Worm (Caenorhabditis elegans): ENCODE data around the gene F59C12.3.

Gene F59C12.3

DNA sequence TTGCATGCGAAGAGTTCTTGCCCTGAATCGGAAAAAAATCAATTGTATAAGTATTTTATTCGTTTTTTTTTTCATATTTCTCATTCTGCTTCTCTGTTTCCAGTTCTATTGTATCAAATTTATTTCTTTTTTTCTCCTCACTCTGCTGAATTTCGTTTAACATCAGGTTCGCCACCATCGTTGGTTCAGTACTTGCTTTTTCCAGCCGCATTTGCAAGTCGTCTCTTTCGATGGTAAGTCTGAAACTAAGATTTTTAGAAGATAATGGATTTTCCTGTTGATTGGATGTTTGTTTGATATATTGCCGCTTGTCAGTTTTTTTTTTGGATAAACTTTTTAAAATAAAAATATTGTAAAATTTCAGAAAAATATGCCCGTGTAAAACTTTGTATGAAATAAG lies 2.2 kb downstream of the F59C12.3 start:
- TF ChIP-seq skn-1 (tag; optimal IDR thresholded peaks at IDR 0.05) (no peak), unc-130 (GFP tag; optimal IDR thresholded peaks at IDR 0.05) (no peak), lin-29 (GFP tag; IDR thresholded peaks at IDR 0.05) (no peak), Y105C5A.15 (GFP tag; IDR thresholded peaks at IDR 0.05) (no peak), aha-1 (tag) (peak; percentile 51), mdl-1 (tag; optimal IDR thresholded peaks at IDR 0.05) (no peak), hlh-11 (tag; optimal IDR thresholded peaks at IDR 0.05) (no peak), nhr-11 (tag; optimal IDR thresholded peaks at IDR 0.05) (no peak)

DNA sequence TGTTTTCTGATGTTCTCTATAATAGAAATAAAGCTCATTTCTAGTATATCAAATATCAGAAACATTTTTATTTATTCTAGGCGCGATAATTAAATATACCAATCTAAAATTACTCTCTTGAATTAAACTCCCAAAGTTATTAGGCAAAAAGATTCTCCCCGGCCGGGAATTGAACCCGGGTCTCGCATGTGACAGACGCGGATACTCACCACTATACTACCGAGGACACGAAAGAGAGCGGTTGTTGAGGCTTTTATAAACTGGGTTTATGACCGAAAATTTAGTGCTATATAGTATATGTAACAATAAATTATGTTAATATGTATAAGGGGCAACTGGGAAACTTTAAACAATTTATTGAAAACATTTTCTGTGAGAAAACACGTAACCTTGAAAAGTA lies 4.8 kb downstream of the F59C12.3 start:
- TF ChIP-seq ZK337.2 (GFP tag; IDR thresholded peaks at IDR 0.05) (0 out of 2 replicates have a peak, but pooled peaks have one; percentile 48), daf-8 (GFP tag; IDR thresholded peaks at IDR 0.05) (no peak), daf-12 (tag; optimal IDR thresholded peaks at IDR 0.05) (no peak), aly-2 (tag; optimal IDR thresholded peaks at IDR 0.05) (no peak), cey-2 (tag; optimal IDR thresholded peaks at IDR 0.05; ENCODE audit: borderline replicate concordance, insufficient read depth) (no peak), set-16 (GFP tag; IDR thresholded peaks at IDR 0.05) (no peak), arid-1 (GFP tag; conservative IDR thresholded peaks at IDR 0.05) (peak; percentile 77; the same call in 1 of the 2 replicates), nhr-42 (GFP tag; IDR thresholded peaks at IDR 0.05) (peak; percentile 56; the same call in 1 of the 2 replicates), ztf-7 (tag; optimal IDR thresholded peaks at IDR 0.05) (peak; percentile 67), ama-1 (optimal IDR thresholded peaks at IDR 0.05) (no peak), lin-38 (GFP tag; IDR thresholded peaks at IDR 0.05) (no peak; the same call in 1 of the 2 replicates), dve-1 (tag; optimal IDR thresholded peaks at IDR 0.05; ENCODE audit: insufficient read depth) (peak; percentile 60), nhr-6 (tag; optimal IDR thresholded peaks at IDR 0.05) (peak; percentile 11), Y75B8A.6 (GFP tag; IDR thresholded peaks at IDR 0.05) (no peak), saeg-2 (GFP tag; IDR thresholded peaks at IDR 0.05) (peak; percentile 62; the same call in 1 of the 2 replicates), skn-1 (tag; optimal IDR thresholded peaks at IDR 0.05) (no peak), F26F4.8 (GFP tag; conservative IDR thresholded peaks at IDR 0.05) (peak; percentile 65; the same call in 1 of the 2 replicates), dpl-1 (GFP tag; optimal IDR thresholded peaks at IDR 0.05) (peak; percentile 6), tra-1 (GFP tag; IDR thresholded peaks at IDR 0.05) (peak; percentile 67), vab-7 (GFP tag; IDR thresholded peaks at IDR 0.05) (peak; percentile 79), gei-8 (GFP tag; optimal IDR thresholded peaks at IDR 0.05) (peak; percentile 64), lin-29 (GFP tag; IDR thresholded peaks at IDR 0.05) (no peak), zag-1 (tag; optimal IDR thresholded peaks at IDR 0.05) (no peak), R02D3.7 (tag; optimal IDR thresholded peaks at IDR 0.05) (no peak), ceh-20 (GFP tag; IDR thresholded peaks at IDR 0.05) (peak; percentile 77; the same call in 1 of the 2 replicates), nhr-76 (tag; optimal IDR thresholded peaks at IDR 0.05) (no peak), mxl-2 (GFP tag; conservative IDR thresholded peaks at IDR 0.05) (no peak), ZK546.5 (tag; optimal IDR thresholded peaks at IDR 0.05) (no peak), attf-4 (tag; optimal IDR thresholded peaks at IDR 0.05) (no peak), lir-3 (tag; optimal IDR thresholded peaks at IDR 0.05) (peak; percentile 74), nhr-111 (GFP tag; optimal IDR thresholded peaks at IDR 0.05) (no peak), F44E2.7 (GFP tag; IDR thresholded peaks at IDR 0.05) (0 out of 2 replicates have a peak, but pooled peaks have one; percentile 57), pha-4 (GFP tag; IDR thresholded peaks at IDR 0.05) (peak; percentile 83), pha-4 (tag; optimal IDR thresholded peaks at IDR 0.05) (no peak), mes-2 (tag; optimal IDR thresholded peaks at IDR 0.05; ENCODE audit: poor library complexity, severe bottlenecking) (peak; percentile 78), zip-11 (GFP tag; IDR thresholded peaks at IDR 0.05) (0 out of 2 replicates have a peak, but pooled peaks have one; percentile 69), sdz-12 (GFP tag; optimal IDR thresholded peaks at IDR 0.05) (no peak), nhr-77 (tag; optimal IDR thresholded peaks at IDR 0.05) (peak; percentile 41), spr-1 (tag; optimal IDR thresholded peaks at IDR 0.05) (peak; percentile 52), snpc-1.2 (GFP tag; IDR thresholded peaks at IDR 0.05) (peak; percentile 88), ceh-62 (tag; optimal IDR thresholded peaks at IDR 0.05) (no peak), nhr-48 (tag; optimal IDR thresholded peaks at IDR 0.05) (peak; percentile 54), mep-1 (tag; optimal IDR thresholded peaks at IDR 0.05) (peak; percentile 76), unc-62 (GFP tag; optimal IDR thresholded peaks at IDR 0.05 in 1 of 2) (no peak), unc-62 (tag; optimal IDR thresholded peaks at IDR 0.05) (no peak)
